Worm (Caenorhabditis elegans): ENCODE data around the gene fbxa-15.

DNA sequence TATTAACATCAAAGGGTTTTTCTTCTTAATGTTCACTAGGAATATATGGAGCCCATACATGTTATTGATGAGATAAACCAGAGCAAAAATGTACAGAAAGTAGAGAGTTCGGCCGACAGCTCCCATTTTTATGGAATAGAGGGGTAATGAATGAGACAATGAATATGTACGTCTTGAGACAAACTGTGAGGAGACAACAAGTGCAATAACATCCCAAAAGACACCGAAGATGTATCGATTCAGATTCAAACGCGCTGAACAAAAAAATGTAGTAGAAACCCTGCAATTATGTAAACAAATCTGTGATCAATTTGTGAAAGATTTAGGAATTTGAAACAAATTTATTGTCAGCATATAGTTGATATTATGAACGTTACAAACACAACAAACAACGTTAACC is 25.5 kb upstream of the fbxa-15 start:
- TF ChIP-seq him-1 (tag; optimal IDR thresholded peaks at IDR 0.05) (no peak), W03F9.2 (tag; optimal IDR thresholded peaks at IDR 0.05) (no peak), dao-5 (tag; optimal IDR thresholded peaks at IDR 0.05) (no peak)
